Worm (Caenorhabditis elegans) whole organism, L4/young adult: ENCODE data around the gene htrl-1.

Experiments
- W03F9.2 ChIP-seq: fragments of 150-350 bp; optimal IDR thresholded peaks from 2 replicates; lab custom pipeline; 2014; ENCODE audit warnings: missing biosample characterization, missing genetic modification characterization
- dao-5 ChIP-seq: sonication (generic microtip); optimal IDR thresholded peaks from 2 replicates; lab custom pipeline; 2016; ENCODE audit warnings: missing genotype, missing genetic modification characterization, moderate library complexity, missing compliant biosample characterization
- him-1 ChIP-seq: sonication (generic microtip); optimal IDR thresholded peaks from 2 replicates; lab custom pipeline; 2016; ENCODE audit warnings: missing genotype, missing genetic modification reagents, missing genetic modification characterization, missing compliant biosample characterization

ce11 chrV:11525338-11525737 is 29.2 kb upstream of the htrl-1 start:
- no peak for TF ChIP-seq dao-5
- TF ChIP-seq him-1 (tag; lab: Kevin White, UChicago) = no peak
- no peak for TF ChIP-seq W03F9.2 (tag; lab: Kevin White, UChicago)
